Fruit fly (Drosophila melanogaster): Measurements from ENCODE around the gene CG31431.

CG31431 gene

dm6 chr3R:21870158-21870971 lies at the start of gene CG31431:
Gene CG31431 (plus strand): TSS chr3R:21870681.
- TF ChIP-seq noc (tag; optimal IDR thresholded peaks at IDR 0.05), result peak; percentile 99

- TF ChIP-seq noc (tag; optimal IDR thresholded peaks at IDR 0.05), result no peak
Observed at dm6 chr3R:21821684-21822561, 48.6 kb upstream of the CG31431 start.

dm6 chr3R:21822562-21822933 lies 47.9 kb upstream of the CG31431 start, which contains the start of gene CASK:
Gene CASK (minus strand): TSS chr3R:21822674.
- TF ChIP-seq noc (tag; optimal IDR thresholded peaks at IDR 0.05), result no peak

dm6 chr3R:21823076-21823475 lies 47.4 kb upstream of the CG31431 start:
- TF ChIP-seq noc (tag; optimal IDR thresholded peaks at IDR 0.05), result no peak

dm6 chr3R:21823699-21824406 lies 46.6 kb upstream of the CG31431 start:
- TF ChIP-seq noc (tag; optimal IDR thresholded peaks at IDR 0.05), result no peak

dm6 chr3R:21824407-21825006 lies 46.0 kb upstream of the CG31431 start:
- TF ChIP-seq noc (tag; optimal IDR thresholded peaks at IDR 0.05), result no peak

- no peak for TF ChIP-seq noc (tag; optimal IDR thresholded peaks at IDR 0.05)
Observed at dm6 chr3R:21825140-21825539, 45.3 kb upstream of the CG31431 start.

- no peak for TF ChIP-seq noc (tag; optimal IDR thresholded peaks at IDR 0.05)
Observed at dm6 chr3R:21825775-21826558, 44.5 kb upstream of the CG31431 start.

dm6 chr3R:21827453-21828039 lies 42.9 kb upstream of the CG31431 start:
- TF ChIP-seq noc (tag; optimal IDR thresholded peaks at IDR 0.05), result no peak

- no peak for TF ChIP-seq noc (tag; optimal IDR thresholded peaks at IDR 0.05)
Observed at dm6 chr3R:21828040-21828526, 42.4 kb upstream of the CG31431 start.

- no peak for TF ChIP-seq noc (tag; optimal IDR thresholded peaks at IDR 0.05)
Observed at dm6 chr3R:21828785-21829486, 41.5 kb upstream of the CG31431 start.

- no peak for TF ChIP-seq noc (tag; optimal IDR thresholded peaks at IDR 0.05)
Observed at dm6 chr3R:21829487-21829957, 41.0 kb upstream of the CG31431 start.

- TF ChIP-seq noc (tag; optimal IDR thresholded peaks at IDR 0.05), result no peak
Observed at dm6 chr3R:21830303-21830707, 40.2 kb upstream of the CG31431 start.

dm6 chr3R:21831040-21831439 lies 39.4 kb upstream of the CG31431 start:
- TF ChIP-seq noc (tag; optimal IDR thresholded peaks at IDR 0.05), result no peak

All from whole organism, larva.